Worm (Caenorhabditis elegans) whole organism, early embryonic: ENCODE measurements around the gene B0454.26.

ENCODE experiments used
- B0310.2 ChIP-seq: sonication (generic microtip); optimal IDR thresholded peaks from 2 replicates; lab custom pipeline; 2016; ENCODE audit warnings: mild to moderate bottlenecking, missing genetic modification characterization, missing compliant biosample characterization
- aly-1 ChIP-seq: sonication (generic microtip); optimal IDR thresholded peaks from 2 replicates; lab custom pipeline; 2016; ENCODE audit warnings: missing genetic modification characterization, missing compliant biosample characterization
- ama-1 ChIP-seq: fragments of 150-350 bp; optimal IDR thresholded peaks from 2 replicates; lab custom pipeline; 2014
- ceh-13 ChIP-seq: fragments of 200-800 bp; sonication (Bioruptor generic); optimal IDR thresholded peaks from 2 replicates; lab custom pipeline; 2018; ENCODE audit warnings: mild to moderate bottlenecking, missing genetic modification characterization, missing compliant biosample characterization
- ets-7 ChIP-seq: sonication (generic microtip); optimal IDR thresholded peaks from 2 replicates; lab custom pipeline; 2016; ENCODE audit warnings: missing genotype, missing genetic modification characterization, missing compliant biosample characterization
- flt-1 ChIP-seq: fragments of 200-800 bp; sonication (Bioruptor generic); IDR thresholded peaks from 2 replicates; pipeline ENCODE4 v1.3.6; 2022; ENCODE audit warnings: missing genetic modification characterization, missing compliant biosample characterization
- hmbx-1 ChIP-seq: sonication (generic microtip); optimal IDR thresholded peaks from 2 replicates; lab custom pipeline; 2016; ENCODE audit warnings: mild to moderate bottlenecking, missing genetic modification characterization, missing compliant biosample characterization
- hnd-1 ChIP-seq: sonication (generic microtip); optimal IDR thresholded peaks from 2 replicates; lab custom pipeline; 2016; ENCODE audit warnings: missing genetic modification characterization, missing compliant biosample characterization
- scrt-1 ChIP-seq: fragments of 200-800 bp; sonication (Bioruptor generic); IDR thresholded peaks from 2 replicates; pipeline ENCODE4 v1.3.6; 2022; ENCODE audit warnings: missing genetic modification characterization, missing compliant biosample characterization
- sea-1 ChIP-seq: fragments of 200-800 bp; sonication (Bioruptor generic); conservative IDR thresholded peaks from 2 replicates; pipeline ENCODE4 v1.3.6; 2022; ENCODE audit warnings: missing genetic modification characterization, missing compliant biosample characterization
- tra-4 ChIP-seq: sonication (generic microtip); optimal IDR thresholded peaks from 2 replicates; lab custom pipeline; 2017; ENCODE audit warnings: missing genetic modification characterization, missing compliant biosample characterization

ce11 chrII:3087134-3087533 lies 48.8 kb upstream of the B0454.26 start:
- TF ChIP-seq sea-1 (GFP tag; lab: Robert Waterston, UW) = no peak
- TF ChIP-seq ama-1 (lab: Kevin White, UChicago) = no peak
- no peak for TF ChIP-seq flt-1 (GFP tag; lab: Robert Waterston, UW)
- no peak for TF ChIP-seq B0310.2
- no peak for TF ChIP-seq ets-7
- TF ChIP-seq hnd-1 = no peak
- TF ChIP-seq scrt-1 = no peak
- TF ChIP-seq aly-1 (tag; lab: Kevin White, UChicago) = no peak
- no peak for TF ChIP-seq tra-4
- no peak for TF ChIP-seq ceh-13
- no peak for TF ChIP-seq hmbx-1 (tag; lab: Kevin White, UChicago)
